Worm (Caenorhabditis elegans) whole organism, L1 larva: Measurements from ENCODE around the gene B0495.7.
A peak's percentile ranks its signal among the peaks of the same experiment; 100 is the strongest.

ENCODE experiments used
- ama-1 ChIP-seq: fragments of 150-350 bp; optimal IDR thresholded peaks from 2 replicates; lab custom pipeline; 2014
- dpl-1 ChIP-seq, 3 experiments: fragments of 150-350 bp in 2 of 3; sonication (generic microtip) in 1 of 3; optimal IDR thresholded peaks; 2 replicates each; lab custom pipeline; 2014 to 2017; ENCODE audit warnings: missing biosample characterization in 3 of 3, missing genetic modification characterization in 3 of 3, missing genetic modification reagents in 3 of 3
- ets-5 ChIP-seq: fragments of 200-800 bp; sonication (Bioruptor generic); IDR thresholded peaks from 2 replicates; pipeline ENCODE4 v1.3.6; 2022; ENCODE audit warnings: missing genetic modification characterization, missing compliant biosample characterization
- fkh-10 ChIP-seq: sonication (generic microtip); optimal IDR thresholded peaks from 2 replicates; lab custom pipeline; 2017; ENCODE audit warnings: missing biosample characterization, missing genetic modification reagents, missing genetic modification characterization
- fkh-4 ChIP-seq: sonication (generic microtip); optimal IDR thresholded peaks from 2 replicates; lab custom pipeline; 2016; ENCODE audit warnings: missing compliant biosample characterization, missing genetic modification characterization, borderline replicate concordance
- nhr-28 ChIP-seq: fragments of 150-350 bp; optimal IDR thresholded peaks from 2 replicates; lab custom pipeline; 2014; ENCODE audit warnings: missing biosample characterization, missing genetic modification characterization
- nhr-76 ChIP-seq: sonication (generic microtip); optimal IDR thresholded peaks from 2 replicates; lab custom pipeline; 2017; ENCODE audit warnings: missing biosample characterization, missing genetic modification characterization
- nhr-85 ChIP-seq: sonication (generic microtip); peaks from one replicate; lab custom pipeline; 2016; ENCODE audit warnings: missing genetic modification characterization, inconsistent platforms, missing compliant biosample characterization
- pqm-1 ChIP-seq: sonication (generic microtip); optimal IDR thresholded peaks from 3 replicates; lab custom pipeline; 2017; ENCODE audit warnings: missing biosample characterization, missing genetic modification characterization
- sup-37 ChIP-seq: fragments of 200-800 bp; sonication (Bioruptor generic); optimal IDR thresholded peaks from 2 replicates; lab custom pipeline; 2018; ENCODE audit warnings: mild to moderate bottlenecking, missing genetic modification characterization, missing compliant biosample characterization
- swsn-7 ChIP-seq: sonication (generic microtip); optimal IDR thresholded peaks from 2 replicates; lab custom pipeline; 2016; ENCODE audit warnings: missing genetic modification characterization, missing compliant biosample characterization
- unc-130 ChIP-seq: fragments of 150-350 bp; optimal IDR thresholded peaks from 2 replicates; lab custom pipeline; 2017; ENCODE audit warnings: missing biosample characterization, missing genetic modification characterization, inconsistent platforms
- unc-62 ChIP-seq: fragments of 150-350 bp; optimal IDR thresholded peaks from 2 replicates; lab custom pipeline; 2014; ENCODE audit warnings: missing biosample characterization, missing genetic modification reagents, missing genetic modification characterization
- ztf-4 ChIP-seq: fragments of 150-350 bp; optimal IDR thresholded peaks from 2 replicates; lab custom pipeline; 2014; ENCODE audit warnings: missing biosample characterization, missing genetic modification characterization

DNA sequence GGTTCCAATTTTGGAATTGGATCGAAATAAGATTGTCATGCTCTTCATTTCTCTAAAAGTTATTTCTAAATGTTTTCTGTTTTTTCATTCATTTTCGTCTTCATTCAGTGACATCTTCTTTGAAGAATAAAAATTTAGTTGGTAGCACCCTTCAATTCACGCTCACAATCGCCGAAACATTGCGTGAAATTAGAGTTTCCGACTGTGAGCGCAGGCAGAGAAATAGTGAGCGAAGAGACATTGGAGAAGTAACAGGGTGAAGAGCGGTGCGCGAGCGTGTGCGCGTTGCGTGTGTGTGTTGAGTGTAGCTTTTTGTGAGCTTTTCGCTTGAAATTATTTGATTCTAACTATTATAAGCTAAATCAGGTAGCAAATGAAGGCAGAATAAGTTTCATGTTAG is 35.6 kb downstream of the B0495.7 start:
- TF ChIP-seq pqm-1 (tag; lab: Kevin White, UChicago) (no peak), fkh-10 (peak; percentile 20), ets-5 (GFP tag; lab: Robert Waterston, UW) (no peak), fkh-4 (tag; lab: Kevin White, UChicago) (no peak), nhr-28 (tag; lab: Kevin White, UChicago) (no peak), ama-1 (no peak), sup-37 (GFP tag; lab: Kevin White, UChicago) (no peak), unc-130 (tag; lab: Kevin White, UChicago) (no peak), ztf-4 (tag; lab: Kevin White, UChicago) (no peak), unc-62 (GFP tag; lab: Kevin White, UChicago) (no peak), nhr-85 (tag; lab: Kevin White, UChicago) (no peak), dpl-1 (GFP tag; optimal IDR thresholded peaks at IDR 0.05; lab: Kevin White, UChicago) (peak; percentile 12 to 42 (median 23)), nhr-76 (tag; lab: Kevin White, UChicago) (no peak), swsn-7 (no peak)
